Worm (Caenorhabditis elegans): Measurements from ENCODE around the gene apy-1.

- TF ChIP-seq nhr-237 (tag; optimal IDR thresholded peaks at IDR 0.05) (no peak), nhr-6 (tag; optimal IDR thresholded peaks at IDR 0.05) (no peak), ceh-82 (tag; optimal IDR thresholded peaks at IDR 0.05) (no peak), fos-1 (tag; optimal IDR thresholded peaks at IDR 0.05) (no peak), nhr-11 (tag; optimal IDR thresholded peaks at IDR 0.05) (no peak), ama-1 (optimal IDR thresholded peaks at IDR 0.05) (no peak), mab-5 (tag; optimal IDR thresholded peaks at IDR 0.05) (no peak), crh-2 (tag; optimal IDR thresholded peaks at IDR 0.05) (no peak)
These were observed 27.1 kb upstream of the apy-1 start, which contains the start of gene C44E12.1 for ce11 chrX:7596627-7597026.

All from whole organism, L2 larva.